Worm (Caenorhabditis elegans) whole organism, midembryonic: Measurements from ENCODE around the gene nspc-19.
A peak's percentile ranks its signal among the peaks of the same experiment; 100 is the strongest.

Experiments used
- T22C8.4 ChIP-seq: fragments of 200-800 bp; sonication (Bioruptor generic); IDR thresholded peaks from 2 replicates; pipeline ENCODE4 v1.3.6; 2022; ENCODE audit warnings: missing genetic modification characterization, missing compliant biosample characterization
- cog-1 ChIP-seq: sonication (generic microtip); optimal IDR thresholded peaks from 2 replicates; lab custom pipeline; 2016; ENCODE audit warnings: missing genetic modification characterization, missing compliant biosample characterization
- med-1 ChIP-seq: sonication (generic microtip); optimal IDR thresholded peaks from 2 replicates; lab custom pipeline; 2017; ENCODE audit warnings: missing genetic modification characterization, mild to moderate bottlenecking, missing compliant biosample characterization, antibody characterized with exemption, missing genetic modification reagents; ENCODE audit not compliant: insufficient read depth

ce11 chrX:14480248-14480647 lies 48.3 kb upstream of the nspc-19 start, which contains the start of gene gfi-3:
- TF ChIP-seq med-1 (peak; percentile 40), T22C8.4 (GFP tag; lab: Robert Waterston, UW) (peak; percentile 13; the same call in 1 of the 2 replicates), cog-1 (tag; lab: Kevin White, UChicago) (no peak)
